Worm (Caenorhabditis elegans): Measurements from ENCODE around the gene nas-27.

Gene nas-27

DNA sequence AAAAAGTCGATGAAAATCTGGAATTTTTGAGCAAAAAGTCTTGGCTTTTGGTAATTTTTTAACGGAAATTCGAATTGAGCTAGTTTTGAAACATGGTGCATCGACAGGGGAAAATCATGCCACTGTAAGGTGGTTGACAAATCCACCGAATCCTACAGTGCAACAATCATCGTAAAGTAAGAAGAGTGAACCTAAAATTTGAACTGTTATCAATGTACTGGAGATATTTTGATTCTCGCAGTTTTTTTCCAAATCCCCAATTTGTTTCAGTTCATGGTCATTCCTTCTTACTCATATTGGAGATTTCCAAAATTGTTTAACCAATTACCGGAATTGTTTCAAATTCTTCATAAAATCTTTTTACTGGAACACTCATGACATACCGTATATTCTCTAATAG lies 26.4 kb downstream of the nas-27 start (continued):
- TF ChIP-seq F57A8.1 (GFP tag; optimal IDR thresholded peaks at IDR 0.05) (no peak), B0336.3 (GFP tag; IDR thresholded peaks at IDR 0.05) (peak; percentile 45; the same call in 1 of the 2 replicates), C17E4.6 (GFP tag; IDR thresholded peaks at IDR 0.05) (no peak), aptf-2 (GFP tag; conservative IDR thresholded peaks at IDR 0.05) (no peak), him-1 (tag; optimal IDR thresholded peaks at IDR 0.05) (no peak), B0035.1 (tag; optimal IDR thresholded peaks at IDR 0.05) (no peak), pbrm-1 (GFP tag; IDR thresholded peaks at IDR 0.05) (0 out of 2 replicates have a peak, but pooled peaks have one; percentile 34), Y95B8A.8 (GFP tag; IDR thresholded peaks at IDR 0.05) (no peak), F37B4.10 (GFP tag; IDR thresholded peaks at IDR 0.05) (no peak)

DNA sequence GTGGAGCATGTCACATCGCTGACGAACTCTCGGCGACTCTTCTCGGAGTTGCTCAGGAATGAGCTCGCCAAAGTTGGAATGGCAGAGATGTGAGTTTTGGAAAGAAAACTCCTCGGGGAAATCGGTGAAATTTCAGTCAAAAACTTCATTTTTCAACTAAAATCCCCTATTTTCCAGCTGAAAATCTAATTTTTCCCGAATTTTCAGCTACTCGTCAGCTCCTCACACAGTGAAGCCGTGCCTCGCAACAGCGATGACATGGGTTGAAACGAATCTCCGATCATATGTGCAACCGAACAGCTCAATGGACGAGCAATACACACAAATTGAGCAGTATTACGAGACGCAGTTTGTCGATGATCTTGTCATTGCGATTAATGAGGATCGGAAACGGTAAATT lies 27.3 kb downstream of the nas-27 start:
- no peak for TF ChIP-seq B0035.1 (tag; optimal IDR thresholded peaks at IDR 0.05)
- no peak for TF ChIP-seq ama-1 (optimal IDR thresholded peaks at IDR 0.05)
- no peak for TF ChIP-seq ama-1 (GFP tag; optimal IDR thresholded peaks at IDR 0.05)
- no peak for TF ChIP-seq B0261.1 (tag; optimal IDR thresholded peaks at IDR 0.05)
- TF ChIP-seq nhr-27 (tag; optimal IDR thresholded peaks at IDR 0.05): no peak

DNA sequence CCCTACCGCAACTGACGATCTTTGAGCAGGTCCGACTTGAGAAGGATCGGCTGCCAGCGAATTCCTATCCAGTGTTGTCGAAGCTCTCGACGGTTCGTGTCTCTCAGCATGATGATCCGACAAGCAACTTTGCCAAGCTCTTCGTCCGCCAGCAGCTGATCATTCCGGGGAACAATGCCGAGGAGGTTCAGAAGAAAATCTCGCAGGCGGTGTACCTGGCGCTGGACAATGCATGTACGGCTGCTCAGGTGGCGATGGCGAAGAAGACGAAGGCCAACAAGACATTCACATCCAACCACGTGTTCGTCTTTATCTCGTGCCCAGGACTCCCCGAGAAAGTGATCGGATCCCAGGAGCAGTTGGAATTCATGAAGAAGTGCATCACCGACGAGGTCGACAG lies 29.7 kb downstream of the nas-27 start:
- no peak for TF ChIP-seq F57A8.1 (GFP tag; optimal IDR thresholded peaks at IDR 0.05)
- no peak for TF ChIP-seq somi-1 (GFP tag; optimal IDR thresholded peaks at IDR 0.05)
- TF ChIP-seq lin-35 (GFP tag; optimal IDR thresholded peaks at IDR 0.05): no peak
- no peak for TF ChIP-seq him-1 (tag; optimal IDR thresholded peaks at IDR 0.05)
- no peak for TF ChIP-seq ekl-4 (GFP tag; IDR thresholded peaks at IDR 0.05)
- TF ChIP-seq lin-40 (tag; optimal IDR thresholded peaks at IDR 0.05): no peak
- TF ChIP-seq Y67H2A.10 (GFP tag; conservative IDR thresholded peaks at IDR 0.05): no peak
- TF ChIP-seq zfh-2 (GFP tag; conservative IDR thresholded peaks at IDR 0.05): 0 out of 2 replicates have a peak, but pooled peaks have one; percentile 56
- 0 out of 2 replicates have a peak, but pooled peaks have one; percentile 6 for TF ChIP-seq egrh-3 (GFP tag; IDR thresholded peaks at IDR 0.05)
- TF ChIP-seq nhr-179 (tag; optimal IDR thresholded peaks at IDR 0.05): peak; percentile 37
- TF ChIP-seq ztf-6 (GFP tag; IDR thresholded peaks at IDR 0.05): no peak

DNA sequence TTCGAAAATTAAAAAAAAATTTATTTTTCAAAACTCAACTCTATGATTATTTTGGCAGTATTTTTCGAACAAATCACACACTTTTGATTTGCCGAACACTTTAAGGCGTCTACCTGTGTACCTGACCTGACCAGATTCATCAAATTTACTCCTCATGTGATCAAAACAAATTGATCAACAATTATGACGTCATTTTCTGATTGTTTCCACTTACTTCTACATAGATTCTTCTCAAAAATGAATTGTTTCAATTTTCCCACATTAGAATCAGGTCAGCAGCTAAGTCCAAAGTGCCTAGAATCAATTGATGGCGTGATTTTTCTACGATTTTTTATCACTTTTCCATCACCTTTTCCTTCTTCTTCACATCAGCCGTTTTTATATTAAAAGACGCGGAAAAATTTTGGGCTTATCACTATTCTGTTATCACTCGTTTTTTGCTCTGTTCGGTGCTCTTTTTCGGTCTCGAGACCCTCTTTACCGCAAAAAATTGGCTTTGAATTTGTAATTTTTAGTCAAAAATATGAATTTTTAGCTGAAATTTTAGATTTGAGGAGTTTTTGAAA lies 35.9 kb downstream of the nas-27 start:
- 0 out of 2 replicates have a peak, but pooled peaks have one; percentile 53 for TF ChIP-seq Y53G8AR.9 (GFP tag; conservative IDR thresholded peaks at IDR 0.05)
- TF ChIP-seq unc-62 (GFP tag; optimal IDR thresholded peaks at IDR 0.05): no peak
- no peak for TF ChIP-seq madf-8 (GFP tag; conservative IDR thresholded peaks at IDR 0.05)
- no peak for TF ChIP-seq madf-6 (GFP tag; IDR thresholded peaks at IDR 0.05)
- TF ChIP-seq nhr-80 (tag; optimal IDR thresholded peaks at IDR 0.05): peak; percentile 43
- no peak for TF ChIP-seq attf-3 (GFP tag; conservative IDR thresholded peaks at IDR 0.05)
- no peak for TF ChIP-seq B0261.1 (tag; optimal IDR thresholded peaks at IDR 0.05)
- TF ChIP-seq rcor-1 (GFP tag; IDR thresholded peaks at IDR 0.05): no peak
- no peak for TF ChIP-seq T26A5.8 (tag; optimal IDR thresholded peaks at IDR 0.05)
- peak; percentile 88 for TF ChIP-seq atf-7 (tag; optimal IDR thresholded peaks at IDR 0.05)
- TF ChIP-seq cebp-1 (GFP tag; IDR thresholded peaks at IDR 0.05): no peak
- TF ChIP-seq cebp-1 (tag; optimal IDR thresholded peaks at IDR 0.05): peak; percentile 7
- TF ChIP-seq ZK185.1 (tag; optimal IDR thresholded peaks at IDR 0.05; ENCODE audit: poor library complexity, severe bottlenecking): no peak
